Fruit fly (Drosophila melanogaster) whole organism, embryonic: ENCODE results near the gene Wwox.

Source experiments
- B-H1 ChIP-seq: fragments of 200-800 bp; sonication (Bioruptor generic); IDR thresholded peaks from 3 replicates; pipeline ENCODE4 v1.3.6; 2022; ENCODE audit warnings: missing biosample characterization, missing genetic modification characterization
- CG10321 ChIP-seq: fragments of 200-800 bp; sonication (Bioruptor generic); IDR thresholded peaks from 2 replicates; pipeline ENCODE4 v1.3.6; 2022; ENCODE audit warnings: missing biosample characterization, missing genetic modification characterization
- CG10543 ChIP-seq: fragments of 200-800 bp; sonication (Bioruptor generic); optimal IDR thresholded peaks from 3 replicates; lab custom pipeline; 2017; ENCODE audit warnings: missing biosample characterization, mild to moderate bottlenecking, missing genetic modification characterization, moderate library complexity
- CG11247 ChIP-seq: fragments of 200-800 bp; sonication (Bioruptor generic); IDR thresholded peaks from 2 replicates; pipeline ENCODE4 v1.3.6; 2022; ENCODE audit warnings: missing biosample characterization, missing genetic modification characterization
- CG12155 ChIP-seq: fragments of 200-800 bp; sonication (Bioruptor generic); optimal IDR thresholded peaks from 3 replicates; lab custom pipeline; 2016; ENCODE audit warnings: missing biosample characterization, missing genetic modification characterization
- CG12219 ChIP-seq: fragments of 200-800 bp; sonication (Bioruptor generic); optimal IDR thresholded peaks from 3 replicates; lab custom pipeline; 2018; ENCODE audit warnings: missing biosample characterization, mild to moderate bottlenecking, missing genetic modification characterization
- CG13123 ChIP-seq: fragments of 200-800 bp; sonication (Bioruptor generic); optimal IDR thresholded peaks from 2 replicates; lab custom pipeline; 2016; ENCODE audit warnings: missing biosample characterization, missing genetic modification characterization
- CG13775 ChIP-seq: fragments of 200-800 bp; sonication (Bioruptor generic); optimal IDR thresholded peaks from 3 replicates; lab custom pipeline; 2017; ENCODE audit warnings: missing biosample characterization, mild to moderate bottlenecking, missing genetic modification characterization
- CG15514 ChIP-seq: fragments of 200-800 bp; sonication (Bioruptor generic); optimal IDR thresholded peaks from 3 replicates; lab custom pipeline; 2017; ENCODE audit warnings: missing biosample characterization, missing genetic modification characterization, mild to moderate bottlenecking, moderate library complexity, missing genetic modification reagents
- CG17912 ChIP-seq: fragments of 200-800 bp; sonication (Bioruptor generic); optimal IDR thresholded peaks from 2 replicates; lab custom pipeline; 2018; ENCODE audit warnings: missing biosample characterization, mild to moderate bottlenecking, missing genetic modification characterization
- CG18262 ChIP-seq: fragments of 200-800 bp; optimal IDR thresholded peaks from 3 replicates; lab custom pipeline; 2019; ENCODE audit warnings: missing biosample characterization, mild to moderate bottlenecking, missing genetic modification characterization, moderate library complexity
- CG2889 ChIP-seq: fragments of 200-800 bp; sonication (Bioruptor generic); IDR thresholded peaks from 3 replicates; pipeline ENCODE4 v1.3.6; 2022; ENCODE audit warnings: missing biosample characterization, missing genetic modification characterization
- CG32532 ChIP-seq: fragments of 200-800 bp; sonication (Bioruptor generic); IDR thresholded peaks from 2 replicates; pipeline ENCODE4 v1.3.6; 2022; ENCODE audit warnings: missing biosample characterization, missing genetic modification characterization
- CG3726 ChIP-seq: fragments of 200-800 bp; sonication (Bioruptor generic); IDR thresholded peaks from 3 replicates; pipeline ENCODE4, ENCODE4 v1.3.6; 2022; ENCODE audit warnings: missing biosample characterization, missing genetic modification characterization
- CG3847 ChIP-seq: fragments of 200-800 bp; sonication (Bioruptor generic); IDR thresholded peaks from 2 replicates; pipeline ENCODE4 v1.3.6; 2022; ENCODE audit warnings: missing biosample characterization, missing genetic modification characterization
- CG4707 ChIP-seq: fragments of 200-800 bp; sonication (Bioruptor generic); optimal IDR thresholded peaks from 2 replicates; lab custom pipeline; 2018; ENCODE audit warnings: missing biosample characterization, mild to moderate bottlenecking, missing genetic modification characterization, moderate library complexity
- CG7372 ChIP-seq: fragments of 200-800 bp; sonication (Bioruptor generic); IDR thresholded peaks from 2 replicates; pipeline ENCODE4 v1.3.6; 2022; ENCODE audit warnings: missing biosample characterization, missing genetic modification characterization
- CG7987 ChIP-seq: fragments of 200-800 bp; sonication (Bioruptor generic); optimal IDR thresholded peaks from 2 replicates; lab custom pipeline; 2018; ENCODE audit warnings: missing biosample characterization, mild to moderate bottlenecking, missing genetic modification characterization, moderate library complexity
- CG8281 ChIP-seq: fragments of 200-800 bp; sonication (Bioruptor generic); optimal IDR thresholded peaks from 2 replicates; lab custom pipeline; 2018; ENCODE audit warnings: missing biosample characterization, mild to moderate bottlenecking, missing genetic modification characterization, moderate library complexity
- CTCF ChIP-seq: fragments of 200-800 bp; sonication (Bioruptor generic); optimal IDR thresholded peaks from 2 replicates; lab custom pipeline; 2017; ENCODE audit warnings: missing biosample characterization, mild to moderate bottlenecking, missing genetic modification characterization, moderate library complexity
- CkIIα-i1 ChIP-seq: fragments of 200-800 bp; sonication (Bioruptor generic); IDR thresholded peaks from 2 replicates; pipeline ENCODE4 v1.3.6; 2022; ENCODE audit warnings: missing biosample characterization, missing genetic modification characterization
- Doc3 ChIP-seq: fragments of 200-800 bp; sonication (Bioruptor generic); IDR thresholded peaks from 3 replicates; pipeline ENCODE4 v1.3.6; 2022; ENCODE audit warnings: missing biosample characterization, missing genetic modification characterization; ENCODE audit not compliant: partially characterized antibody
- Hsf ChIP-seq: fragments of 200-800 bp; sonication (Bioruptor generic); optimal IDR thresholded peaks from 3 replicates; lab custom pipeline; 2016; ENCODE audit warnings: missing biosample characterization, missing genetic modification characterization
- Myb ChIP-seq: fragments of 200-800 bp; sonication (Bioruptor generic); optimal IDR thresholded peaks from 2 replicates; lab custom pipeline; 2016; ENCODE audit warnings: missing biosample characterization, missing genetic modification characterization
- Oaz ChIP-seq: fragments of 200-800 bp; sonication (Bioruptor generic); IDR thresholded peaks from 2 replicates; pipeline ENCODE4 v1.3.6; 2022; ENCODE audit warnings: missing biosample characterization, missing genetic modification characterization
- Ravus ChIP-seq: fragments of 200-800 bp; sonication (Bioruptor generic); IDR thresholded peaks from 2 replicates; pipeline ENCODE4 v1.3.6; 2022; ENCODE audit warnings: missing biosample characterization, missing genetic modification characterization
- Scr ChIP-seq: fragments of 200-800 bp; sonication (Bioruptor generic); IDR thresholded peaks from 2 replicates; pipeline ENCODE4 v1.3.6; 2022; ENCODE audit warnings: missing biosample characterization, missing genetic modification characterization; ENCODE audit not compliant: partially characterized antibody
- Vsx1 ChIP-seq: fragments of 200-800 bp; sonication (Bioruptor generic); optimal IDR thresholded peaks from 2 replicates; lab custom pipeline; 2017; ENCODE audit warnings: missing biosample characterization, mild to moderate bottlenecking, missing genetic modification characterization, missing genetic modification reagents
- ash1 ChIP-seq: fragments of 200-800 bp; sonication (Bioruptor generic); optimal IDR thresholded peaks from 2 replicates; lab custom pipeline; 2018; ENCODE audit warnings: missing biosample characterization, mild to moderate bottlenecking, missing genetic modification characterization
- bsh ChIP-seq, 2 experiments: fragments of 200-800 bp; sonication (Bioruptor generic); optimal IDR thresholded peaks; 2 replicates each; lab custom pipeline; 2017 to 2018; ENCODE audit warnings: mild to moderate bottlenecking in 2 of 2, missing biosample characterization in 2 of 2, missing genetic modification characterization in 2 of 2, moderate library complexity in 1 of 2
- dm ChIP-seq: fragments of 200-800 bp; sonication (Bioruptor generic); optimal IDR thresholded peaks from 3 replicates; lab custom pipeline; 2016; ENCODE audit warnings: missing biosample characterization, missing genetic modification characterization
- dmrt99B ChIP-seq: fragments of 200-800 bp; sonication (Bioruptor generic); optimal IDR thresholded peaks from 2 replicates; lab custom pipeline; 2018; ENCODE audit warnings: missing biosample characterization, mild to moderate bottlenecking, missing genetic modification characterization, moderate library complexity
- en ChIP-seq: fragments of 200-800 bp; sonication (Bioruptor generic); optimal IDR thresholded peaks from 2 replicates; lab custom pipeline; 2016; ENCODE audit warnings: missing biosample characterization, missing genetic modification characterization
- gro ChIP-seq: fragments of 200-800 bp; sonication (Bioruptor generic); optimal IDR thresholded peaks from 2 replicates; lab custom pipeline; 2016; ENCODE audit warnings: missing biosample characterization, missing genetic modification characterization
- hth ChIP-seq: fragments of >200 bp; optimal IDR thresholded peaks from 2 replicates; lab custom pipeline; 2017; ENCODE audit warnings: inconsistent platforms
- jumu ChIP-seq: fragments of 200-800 bp; sonication (Bioruptor generic); optimal IDR thresholded peaks from 3 replicates; lab custom pipeline; 2016; ENCODE audit warnings: missing biosample characterization, missing genetic modification characterization
- lola ChIP-seq, 3 experiments: fragments of >200 bp in 2 of 3; fragments of 200-800 bp in 1 of 3; sonication (Bioruptor generic) in 1 of 3; optimal IDR thresholded peaks; 2 replicates each; lab custom pipeline; 2017 to 2019; ENCODE audit warnings: missing biosample characterization in 3 of 3, missing genetic modification characterization in 3 of 3, mild to moderate bottlenecking in 1 of 3, moderate library complexity in 1 of 3
- nmo ChIP-seq: fragments of 200-800 bp; sonication (Bioruptor generic); optimal IDR thresholded peaks from 2 replicates; lab custom pipeline; 2018; ENCODE audit warnings: missing biosample characterization, mild to moderate bottlenecking, missing genetic modification characterization, moderate library complexity
- org-1 ChIP-seq: fragments of 200-800 bp; sonication (Bioruptor generic); optimal IDR thresholded peaks from 2 replicates; lab custom pipeline; 2017; ENCODE audit warnings: missing biosample characterization, missing genetic modification characterization
- psq ChIP-seq: fragments of 200-800 bp; sonication (Bioruptor generic); optimal IDR thresholded peaks from 2 replicates; lab custom pipeline; 2017; ENCODE audit warnings: missing biosample characterization, missing genetic modification characterization
- run ChIP-seq: fragments of 200-800 bp; sonication (Bioruptor generic); optimal IDR thresholded peaks from 3 replicates; lab custom pipeline; 2018; ENCODE audit warnings: missing biosample characterization, mild to moderate bottlenecking, missing genetic modification characterization
- sima ChIP-seq: fragments of 200-800 bp; sonication (Bioruptor generic); optimal IDR thresholded peaks from 2 replicates; lab custom pipeline; 2016; ENCODE audit warnings: missing biosample characterization, missing genetic modification characterization
- slou ChIP-seq: fragments of 200-800 bp; sonication (Bioruptor generic); optimal IDR thresholded peaks from 3 replicates; lab custom pipeline; 2016; ENCODE audit warnings: missing biosample characterization, missing genetic modification characterization
- ssp ChIP-seq: fragments of 200-800 bp; sonication (Bioruptor generic); IDR thresholded peaks from 2 replicates; pipeline ENCODE4 v1.3.6; 2022; ENCODE audit warnings: missing biosample characterization, missing genetic modification characterization
- sug ChIP-seq: fragments of 200-800 bp; optimal IDR thresholded peaks from 2 replicates; lab custom pipeline; 2019; ENCODE audit warnings: missing biosample characterization, mild to moderate bottlenecking, missing genetic modification characterization, moderate library complexity
- tin ChIP-seq: fragments of 200-800 bp; sonication (Bioruptor generic); optimal IDR thresholded peaks from 3 replicates; lab custom pipeline; 2016; ENCODE audit warnings: missing biosample characterization, missing genetic modification characterization
- tio ChIP-seq: fragments of 200-800 bp; sonication (Bioruptor generic); optimal IDR thresholded peaks from 2 replicates; lab custom pipeline; 2017; ENCODE audit warnings: missing biosample characterization, missing genetic modification characterization, inconsistent platforms
- tll ChIP-seq, 2 experiments: fragments of 200-800 bp in 1 of 2; fragments of >200 bp in 1 of 2; sonication (Bioruptor generic) in 1 of 2; optimal IDR thresholded peaks; 2 replicates each; lab custom pipeline; 2017 to 2019; ENCODE audit warnings: missing biosample characterization in 2 of 2, missing genetic modification characterization in 2 of 2, mild to moderate bottlenecking in 1 of 2, moderate library complexity in 1 of 2
- unc-4 ChIP-seq: fragments of 200-800 bp; sonication (Bioruptor generic); IDR thresholded peaks from 2 replicates; pipeline ENCODE4 v1.3.6; 2022; ENCODE audit warnings: missing biosample characterization, missing genetic modification characterization; ENCODE audit not compliant: partially characterized antibody

Wwox gene

DNA sequence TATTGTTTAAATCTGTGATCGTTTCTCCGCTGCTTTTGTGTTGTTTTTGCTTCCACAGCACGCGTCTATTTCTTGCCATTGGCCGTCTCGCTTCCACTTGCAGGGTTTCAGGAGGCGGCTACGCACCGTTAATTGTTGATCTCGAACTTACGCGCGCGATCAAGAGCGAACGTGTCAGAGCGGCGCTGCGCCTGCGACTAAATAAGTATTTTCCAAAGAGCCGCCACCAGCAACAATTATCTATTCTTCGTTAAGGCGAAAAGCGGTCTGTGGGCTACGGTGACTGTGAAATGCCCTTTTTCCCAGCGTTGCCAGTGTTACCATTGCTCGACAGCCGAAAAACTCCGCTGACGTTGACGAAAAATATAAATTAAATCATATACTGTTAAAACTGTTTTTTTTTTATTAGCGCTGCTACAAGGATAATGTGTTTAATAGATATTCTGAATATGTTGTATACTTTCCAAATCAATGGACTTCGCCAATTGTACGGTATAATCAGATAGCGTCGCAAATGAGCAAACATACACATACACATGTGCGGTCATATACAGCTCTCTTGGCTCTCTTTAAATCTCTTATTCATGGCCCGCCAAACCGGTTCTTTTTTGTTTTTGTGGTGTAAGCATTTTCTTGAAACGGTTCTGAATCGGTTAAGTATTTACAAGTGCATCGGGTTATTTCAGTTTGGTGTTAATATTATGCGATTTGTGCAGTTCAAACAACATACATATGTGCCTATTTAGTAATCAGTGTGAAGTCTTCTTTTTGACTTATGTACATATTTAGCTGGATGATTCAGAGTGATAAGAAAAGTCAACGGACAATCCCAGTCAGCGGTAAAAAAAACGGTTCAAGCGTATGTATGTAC, 9.9 kb downstream of the Wwox start, which contains the start of gene pes (continued):
- no peak for TF ChIP-seq Scr
- TF ChIP-seq CG10321 (GFP tag; lab: Robert Waterston, UW): peak; percentile 32; the same call in 1 of the 2 replicates
- peak; percentile 92 for TF ChIP-seq gro (GFP tag; lab: Kevin White, UChicago)
- peak; percentile 85 for TF ChIP-seq slou (GFP tag; lab: Kevin White, UChicago)
- TF ChIP-seq Hsf (GFP tag; lab: Kevin White, UChicago): peak; percentile 94
- TF ChIP-seq hth (lab: Kevin White, UChicago): no peak
- peak; percentile 77 for TF ChIP-seq CG12155 (GFP tag; lab: Kevin White, UChicago)
- peak; percentile 90 for TF ChIP-seq CG13775 (GFP tag; lab: Kevin White, UChicago)
- TF ChIP-seq Vsx1 (GFP tag; lab: Kevin White, UChicago): no peak
- peak; percentile 20 for TF ChIP-seq CG12219 (GFP tag; lab: Kevin White, UChicago)
- peak; percentile 90 for TF ChIP-seq CG3847 (GFP tag; lab: Robert Waterston, UW)
- peak; percentile 63 for TF ChIP-seq CG7987 (GFP tag; lab: Kevin White, UChicago)
- TF ChIP-seq tll (GFP tag; optimal IDR thresholded peaks at IDR 0.05; lab: Kevin White, UChicago): peak; percentile 55 to 59
- peak; percentile 94 for TF ChIP-seq dmrt99B (tag; lab: Kevin White, UChicago)
- TF ChIP-seq Ravus: peak; percentile 78
- peak; percentile 92 for TF ChIP-seq CG7372
- peak; percentile 30 for TF ChIP-seq tio (GFP tag; lab: Kevin White, UChicago)
- peak; percentile 79 for TF ChIP-seq en
- TF ChIP-seq CTCF (GFP tag; lab: Kevin White, UChicago): peak; percentile 53
- TF ChIP-seq org-1: peak; percentile 86
- TF ChIP-seq CG32532 (GFP tag; lab: Robert Waterston, UW): peak; percentile 96
- no peak for TF ChIP-seq ssp
- peak; percentile 8 to 86 for TF ChIP-seq bsh (GFP tag; optimal IDR thresholded peaks at IDR 0.05; lab: Kevin White, UChicago)
- TF ChIP-seq lola (GFP tag; optimal IDR thresholded peaks at IDR 0.05; lab: Kevin White, UChicago): peak in 1 of 3 experiments; percentile 89
- peak; percentile 83 for TF ChIP-seq CG15514
- TF ChIP-seq ash1: no peak
- TF ChIP-seq unc-4 (GFP tag; lab: Robert Waterston, UW): 0 out of 2 replicates have a peak, but pooled peaks have one; percentile 31
- TF ChIP-seq CG10543 (GFP tag; lab: Kevin White, UChicago): peak; percentile 88
- peak; percentile 86 for TF ChIP-seq B-H1
- no peak for TF ChIP-seq run
- TF ChIP-seq CG17912 (GFP tag; lab: Kevin White, UChicago): peak; percentile 59
- TF ChIP-seq sug (tag; lab: Kevin White, UChicago): peak; percentile 91
- peak; percentile 88 for TF ChIP-seq CG18262
- peak; percentile 84 for TF ChIP-seq CG8281 (tag; lab: Kevin White, UChicago)
- peak; percentile 91 for TF ChIP-seq tin (GFP tag; lab: Kevin White, UChicago)
- peak; percentile 52 for TF ChIP-seq CG13123 (GFP tag; lab: Kevin White, UChicago)
- TF ChIP-seq Myb (GFP tag; lab: Kevin White, UChicago): no peak
- TF ChIP-seq CG4707: peak; percentile 66
- peak; percentile 50; the same call in 1 of the 2 replicates for TF ChIP-seq CkIIα-i1 (GFP tag; lab: Robert Waterston, UW)
- no peak for TF ChIP-seq CG2889
- TF ChIP-seq CG11247 (GFP tag; lab: Robert Waterston, UW): peak; percentile 56
- TF ChIP-seq Oaz (GFP tag; lab: Robert Waterston, UW): peak; percentile 81
- peak; percentile 71 for TF ChIP-seq psq (GFP tag; lab: Kevin White, UChicago)
- peak; percentile 10 for TF ChIP-seq sima (GFP tag; lab: Kevin White, UChicago)
- peak; percentile 28 for TF ChIP-seq dm (GFP tag; lab: Kevin White, UChicago)
- peak; percentile 96 for TF ChIP-seq nmo (GFP tag; lab: Kevin White, UChicago)
- TF ChIP-seq CG3726: peak; percentile 84; the same call in 1 of the 3 replicates
- TF ChIP-seq Doc3 (GFP tag; lab: Robert Waterston, UW): no peak
- TF ChIP-seq jumu (GFP tag; lab: Kevin White, UChicago): peak; percentile 89
